Worm (Caenorhabditis elegans) whole organism, midembryonic: Measurements from ENCODE around the gene ZK488.5.

Experiments
- cog-1 ChIP-seq: sonication (generic microtip); optimal IDR thresholded peaks from 2 replicates; lab custom pipeline; 2016; ENCODE audit warnings: missing genetic modification characterization, missing compliant biosample characterization
- flt-1 ChIP-seq: fragments of 200-800 bp; sonication (Bioruptor generic); IDR thresholded peaks from 2 replicates; pipeline ENCODE4 v1.3.6; 2022; ENCODE audit warnings: missing genetic modification characterization, missing compliant biosample characterization
- klf-2 ChIP-seq: fragments of 200-800 bp; sonication (Bioruptor generic); conservative IDR thresholded peaks from 2 replicates; pipeline ENCODE4 v1.3.6; 2022; ENCODE audit warnings: missing genetic modification reagents, missing genetic modification characterization, missing compliant biosample characterization
- med-1 ChIP-seq: sonication (generic microtip); optimal IDR thresholded peaks from 2 replicates; lab custom pipeline; 2017; ENCODE audit warnings: missing genetic modification characterization, mild to moderate bottlenecking, missing compliant biosample characterization, antibody characterized with exemption, missing genetic modification reagents; ENCODE audit not compliant: insufficient read depth

ce11 chrV:636281-636680, 43.2 kb downstream of the ZK488.5 start, which contains the start of gene pals-31:
- TF ChIP-seq cog-1 (tag; lab: Kevin White, UChicago) = no peak
- no peak for TF ChIP-seq flt-1 (GFP tag; lab: Robert Waterston, UW)
- TF ChIP-seq med-1 (GFP tag; lab: Kevin White, UChicago) = no peak
- TF ChIP-seq klf-2 (GFP tag; lab: Robert Waterston, UW) = no peak
